Worm (Caenorhabditis elegans) whole organism, L1 larva: Measurements from ENCODE around the gene C17A2.4.

Experiments
- alr-1 ChIP-seq: fragments of 200-800 bp; sonication (Bioruptor generic); optimal IDR thresholded peaks from 2 replicates; lab custom pipeline; 2018; ENCODE audit warnings: borderline replicate concordance, mild to moderate bottlenecking, missing genetic modification characterization, missing compliant biosample characterization
- aly-2 ChIP-seq: fragments of 150-350 bp; optimal IDR thresholded peaks from 2 replicates; lab custom pipeline; 2014; ENCODE audit warnings: missing biosample characterization, missing genetic modification characterization
- egl-27 ChIP-seq, 2 experiments: fragments of 150-350 bp in 1 of 2; sonication (generic microtip); optimal IDR thresholded peaks; 3 replicates each; lab custom pipeline; 2017 to 2018; ENCODE audit warnings: missing biosample characterization in 2 of 2, missing genetic modification characterization in 2 of 2, missing genetic modification reagents in 2 of 2
- elt-3 ChIP-seq, 6 experiments: fragments of 150-350 bp in 1 of 6; sonication (generic microtip); optimal IDR thresholded peaks; 2 replicates each; lab custom pipeline; 2017 to 2018; ENCODE audit warnings: missing biosample characterization in 6 of 6, missing genetic modification characterization in 6 of 6, inconsistent platforms in 1 of 6
- fos-1 ChIP-seq: fragments of 150-350 bp; optimal IDR thresholded peaks from 2 replicates; lab custom pipeline; 2014; ENCODE audit warnings: missing biosample characterization, missing genetic modification characterization
- hpl-2 ChIP-seq: fragments of 150-350 bp; optimal IDR thresholded peaks from 2 replicates; lab custom pipeline; 2014; ENCODE audit warnings: missing biosample characterization, missing genetic modification reagents, missing genetic modification characterization
- skn-1 ChIP-seq: fragments of 150-350 bp; optimal IDR thresholded peaks from 2 replicates; lab custom pipeline; 2014; ENCODE audit warnings: missing biosample characterization, missing genetic modification characterization
- sox-4 ChIP-seq: sonication (generic microtip); optimal IDR thresholded peaks from 2 replicates; lab custom pipeline; 2016; ENCODE audit warnings: missing genetic modification characterization, missing compliant biosample characterization

ce11 chrII:3860826-3861225 lies 21.2 kb downstream of the C17A2.4 start, which contains the start of gene oac-11:
- TF ChIP-seq fos-1 (tag; lab: Kevin White, UChicago) (no peak), skn-1 (tag; lab: Kevin White, UChicago) (no peak), egl-27 (tag; optimal IDR thresholded peaks at IDR 0.05; lab: Kevin White, UChicago) (no peak), hpl-2 (GFP tag; lab: Kevin White, UChicago) (no peak), sox-4 (no peak), aly-2 (no peak), alr-1 (no peak), elt-3 (tag; optimal IDR thresholded peaks at IDR 0.05; lab: Kevin White, UChicago) (no peak)
